Fruit fly (Drosophila melanogaster): ENCODE results near the gene CG12983.

CG12983 gene

DNA sequence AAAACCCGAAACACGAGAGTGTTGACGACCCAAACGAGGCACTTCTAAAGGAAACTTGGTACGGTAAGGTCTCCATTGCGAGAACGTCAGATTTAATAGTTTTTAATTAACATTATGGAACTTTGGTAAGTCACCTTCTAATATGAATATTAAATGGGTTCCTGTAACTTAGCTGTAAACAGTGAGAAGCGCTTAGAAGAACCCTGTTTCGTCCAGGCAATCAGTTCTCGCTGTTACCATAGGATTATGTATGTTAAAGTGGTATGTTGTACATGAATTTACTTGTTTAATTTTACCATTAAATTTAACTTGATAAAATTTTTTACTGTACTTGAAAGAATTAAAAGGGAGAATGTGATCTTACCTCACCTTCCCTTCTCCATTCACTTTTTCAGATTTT is 44.7 kb downstream of the CG12983 start:
- TF ChIP-seq psq (optimal IDR thresholded peaks at IDR 0.05) (no peak), Dll (optimal IDR thresholded peaks at IDR 0.05) (no peak), EcR (GFP tag; optimal IDR thresholded peaks at IDR 0.05) (no peak), CG8478 (optimal IDR thresholded peaks at IDR 0.05) (no peak)

- no peak for TF ChIP-seq usp (GFP tag; optimal IDR thresholded peaks at IDR 0.05)
Observed at dm6 chr3L:20920495-20920894, 46.1 kb downstream of the CG12983 start.

dm6 chr3L:20918945-20919344 is 47.6 kb downstream of the CG12983 start:
- no peak for TF ChIP-seq pan (optimal IDR thresholded peaks at IDR 0.05)

- TF ChIP-seq usp (GFP tag; optimal IDR thresholded peaks at IDR 0.05) (no peak), pan (optimal IDR thresholded peaks at IDR 0.05) (no peak), psq (optimal IDR thresholded peaks at IDR 0.05) (no peak), EcR (GFP tag; optimal IDR thresholded peaks at IDR 0.05) (no peak), Dll (optimal IDR thresholded peaks at IDR 0.05) (no peak), CG8478 (optimal IDR thresholded peaks at IDR 0.05) (no peak)
Observed at dm6 chr3L:20917025-20917691, 49.4 kb downstream of the CG12983 start.

DNA sequence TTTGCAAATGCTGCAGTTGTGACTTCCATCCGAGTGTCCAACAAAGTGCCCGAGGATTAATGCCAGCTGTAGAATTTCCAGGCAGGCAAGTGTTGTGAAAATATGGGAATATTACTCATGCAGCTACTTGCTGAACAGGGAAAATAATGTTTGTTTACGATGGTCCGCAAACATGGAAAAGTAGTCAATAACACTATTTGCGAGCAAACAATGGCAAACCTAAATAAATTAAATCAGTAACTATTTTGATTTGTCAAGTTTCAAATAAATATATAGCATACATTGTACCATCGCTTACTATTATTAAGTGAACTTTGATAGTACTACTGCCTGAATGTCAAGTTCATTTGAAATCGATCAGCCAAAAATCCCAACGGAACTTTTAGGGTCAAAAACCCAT is 51.5 kb downstream of the CG12983 start:
- no peak for TF ChIP-seq usp (GFP tag; optimal IDR thresholded peaks at IDR 0.05)
- no peak for TF ChIP-seq pan (optimal IDR thresholded peaks at IDR 0.05)
- TF ChIP-seq Dll (optimal IDR thresholded peaks at IDR 0.05), result no peak
- TF ChIP-seq EcR (GFP tag; optimal IDR thresholded peaks at IDR 0.05), result no peak
- TF ChIP-seq psq (optimal IDR thresholded peaks at IDR 0.05), result no peak
- TF ChIP-seq CG8478 (optimal IDR thresholded peaks at IDR 0.05), result no peak

DNA sequence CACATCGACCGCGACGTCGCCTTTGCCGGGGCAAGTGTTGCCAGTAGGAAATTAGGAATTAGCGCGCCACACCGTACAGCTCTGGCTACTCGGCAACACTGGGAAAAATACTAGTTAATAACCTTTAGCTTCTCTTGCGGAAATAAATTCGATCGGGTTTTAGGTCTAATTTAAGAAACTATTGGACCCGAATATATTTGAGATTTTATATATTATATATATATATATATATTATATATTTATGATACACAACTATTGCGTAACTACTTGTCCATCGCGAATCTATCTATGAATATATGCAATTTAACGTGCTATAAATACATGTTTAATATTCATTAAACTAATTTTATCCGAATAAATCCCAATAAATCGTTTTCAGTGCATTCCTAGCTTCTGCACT is 52.2 kb downstream of the CG12983 start:
- TF ChIP-seq EcR (GFP tag; optimal IDR thresholded peaks at IDR 0.05), result no peak
- no peak for TF ChIP-seq psq (optimal IDR thresholded peaks at IDR 0.05)
- no peak for TF ChIP-seq CG8478 (optimal IDR thresholded peaks at IDR 0.05)
- no peak for TF ChIP-seq Dll (optimal IDR thresholded peaks at IDR 0.05)
- no peak for TF ChIP-seq usp (GFP tag; optimal IDR thresholded peaks at IDR 0.05)
- TF ChIP-seq pan (optimal IDR thresholded peaks at IDR 0.05), result no peak

Measured in whole organism.